Worm (Caenorhabditis elegans) whole organism, L2 larva: Measurements from ENCODE around the gene C47E12.10.

Source experiments
- C34F6.9 ChIP-seq: fragments of 150-350 bp; optimal IDR thresholded peaks from 2 replicates; lab custom pipeline; 2014; ENCODE audit warnings: missing biosample characterization, missing genetic modification characterization
- F13H6.1 ChIP-seq: sonication (generic microtip); optimal IDR thresholded peaks from 2 replicates; lab custom pipeline; 2016; ENCODE audit warnings: missing genetic modification characterization, missing compliant biosample characterization
- Y55F3AM.14 ChIP-seq: fragments of 200-800 bp; sonication (Bioruptor generic); optimal IDR thresholded peaks from 2 replicates; lab custom pipeline; 2018; ENCODE audit warnings: mild to moderate bottlenecking, missing genetic modification characterization, missing compliant biosample characterization
- alr-1 ChIP-seq: fragments of 150-350 bp; optimal IDR thresholded peaks from 2 replicates; lab custom pipeline; 2014; ENCODE audit warnings: missing biosample characterization, missing genetic modification characterization
- ama-1 ChIP-seq: fragments of 150-350 bp; optimal IDR thresholded peaks from 2 replicates; lab custom pipeline; 2018; ENCODE audit warnings: inconsistent platforms
- blmp-1 ChIP-seq: sonication (generic microtip); optimal IDR thresholded peaks from 2 replicates; lab custom pipeline; 2017; ENCODE audit warnings: missing genetic modification characterization, mild to moderate bottlenecking, missing compliant biosample characterization, antibody characterized with exemption, moderate library complexity; ENCODE audit not compliant: insufficient read depth
- crh-2 ChIP-seq: sonication (generic microtip); optimal IDR thresholded peaks from 2 replicates; lab custom pipeline; 2017; ENCODE audit warnings: missing biosample characterization, missing genetic modification characterization
- dmd-4 ChIP-seq: sonication (generic microtip); optimal IDR thresholded peaks from 2 replicates; lab custom pipeline; 2017; ENCODE audit warnings: missing biosample characterization, missing genetic modification characterization
- egl-27 ChIP-seq: sonication (generic microtip); optimal IDR thresholded peaks from 3 replicates; lab custom pipeline; 2017; ENCODE audit warnings: missing biosample characterization, missing genetic modification reagents, missing genetic modification characterization
- elt-3 ChIP-seq: sonication (generic microtip); optimal IDR thresholded peaks from 2 replicates; lab custom pipeline; 2017; ENCODE audit warnings: missing biosample characterization, missing genetic modification characterization
- fos-1 ChIP-seq: fragments of 150-350 bp; optimal IDR thresholded peaks from 2 replicates; lab custom pipeline; 2014; ENCODE audit warnings: missing biosample characterization, missing genetic modification characterization
- gmeb-1 ChIP-seq: fragments of 150-350 bp; optimal IDR thresholded peaks from 2 replicates; lab custom pipeline; 2014; ENCODE audit warnings: missing biosample characterization, missing genetic modification characterization
- lin-13 ChIP-seq: fragments of 150-350 bp; optimal IDR thresholded peaks from 2 replicates; lab custom pipeline; 2014; ENCODE audit warnings: missing biosample characterization, missing genetic modification reagents, missing genetic modification characterization
- lin-39 ChIP-seq: fragments of 150-350 bp; optimal IDR thresholded peaks from 2 replicates; lab custom pipeline; 2014; ENCODE audit warnings: missing biosample characterization, missing genetic modification reagents, missing genetic modification characterization
- lsy-2 ChIP-seq, 2 experiments: fragments of 150-350 bp in 1 of 2; sonication (generic microtip) in 1 of 2; optimal IDR thresholded peaks; 2 replicates each; lab custom pipeline; 2014 to 2017; ENCODE audit warnings: missing biosample characterization in 2 of 2, missing genetic modification characterization in 2 of 2
- mab-5 ChIP-seq: fragments of 150-350 bp; optimal IDR thresholded peaks from 2 replicates; lab custom pipeline; 2014; ENCODE audit warnings: missing biosample characterization, missing genetic modification characterization
- mbf-1 ChIP-seq: sonication (generic microtip); optimal IDR thresholded peaks from 2 replicates; lab custom pipeline; 2017; ENCODE audit warnings: missing biosample characterization, missing genetic modification characterization
- nhr-11 ChIP-seq: fragments of 150-350 bp; optimal IDR thresholded peaks from 2 replicates; lab custom pipeline; 2014; ENCODE audit warnings: missing biosample characterization, missing genetic modification characterization
- nhr-12 ChIP-seq: fragments of 150-350 bp; optimal IDR thresholded peaks from 2 replicates; lab custom pipeline; 2014; ENCODE audit warnings: missing biosample characterization, missing genetic modification characterization
- nhr-129 ChIP-seq: fragments of 150-350 bp; optimal IDR thresholded peaks from 2 replicates; lab custom pipeline; 2014; ENCODE audit warnings: missing biosample characterization, missing genetic modification characterization
- nhr-21 ChIP-seq: fragments of 150-350 bp; optimal IDR thresholded peaks from 2 replicates; lab custom pipeline; 2014; ENCODE audit warnings: missing biosample characterization, missing genetic modification characterization
- nhr-23 ChIP-seq: fragments of 150-350 bp; optimal IDR thresholded peaks from 2 replicates; lab custom pipeline; 2014; ENCODE audit warnings: missing biosample characterization, missing genetic modification reagents, missing genetic modification characterization
- nhr-25 ChIP-seq: fragments of 150-350 bp; sonication (generic microtip); optimal IDR thresholded peaks from 3 replicates; lab custom pipeline; 2014; ENCODE audit warnings: missing biosample characterization, missing genetic modification characterization
- nhr-6 ChIP-seq: fragments of 150-350 bp; optimal IDR thresholded peaks from 2 replicates; lab custom pipeline; 2014; ENCODE audit warnings: missing biosample characterization, missing genetic modification characterization
- nhr-77 ChIP-seq: fragments of 150-350 bp; optimal IDR thresholded peaks from 2 replicates; lab custom pipeline; 2014; ENCODE audit warnings: missing biosample characterization, missing genetic modification characterization
- peb-1 ChIP-seq: fragments of 150-350 bp; optimal IDR thresholded peaks from 2 replicates; lab custom pipeline; 2014; ENCODE audit warnings: missing biosample characterization, missing genetic modification characterization
- skn-1 ChIP-seq: sonication (generic microtip); optimal IDR thresholded peaks from 2 replicates; lab custom pipeline; 2017; ENCODE audit warnings: missing biosample characterization, missing genetic modification characterization
- sma-3 ChIP-seq: sonication (generic microtip); optimal IDR thresholded peaks from 2 replicates; lab custom pipeline; 2016; ENCODE audit warnings: missing genetic modification reagents, missing genetic modification characterization, missing compliant biosample characterization
- snpc-4 ChIP-seq: fragments of 150-350 bp; optimal IDR thresholded peaks from 2 replicates; lab custom pipeline; 2014; ENCODE audit warnings: missing biosample characterization, missing genetic modification characterization
- unc-39 ChIP-seq: fragments of 150-350 bp; optimal IDR thresholded peaks from 2 replicates; lab custom pipeline; 2014; ENCODE audit warnings: missing biosample characterization, missing genetic modification characterization
- unc-55 ChIP-seq: fragments of 150-350 bp; sonication (generic microtip); optimal IDR thresholded peaks from 3 replicates; lab custom pipeline; 2014; ENCODE audit warnings: missing biosample characterization, missing genetic modification reagents, missing genetic modification characterization
- unc-62 ChIP-seq: fragments of 150-350 bp; optimal IDR thresholded peaks from 2 replicates; lab custom pipeline; 2014; ENCODE audit warnings: missing biosample characterization, missing genetic modification reagents, missing genetic modification characterization
- zag-1 ChIP-seq: fragments of 150-350 bp; optimal IDR thresholded peaks from 2 replicates; lab custom pipeline; 2014; ENCODE audit warnings: missing biosample characterization, missing genetic modification characterization
- ztf-11 ChIP-seq: sonication (generic microtip); optimal IDR thresholded peaks from 2 replicates; lab custom pipeline; 2017; ENCODE audit warnings: missing biosample characterization, missing genetic modification characterization

Gene C47E12.10

ce11 chrIV:9982895-9983294 is 10.3 kb downstream of the C47E12.10 start, which contains the start of gene mam-2:
mam-2 (plus strand) TSS chrIV:9983195.
- TF ChIP-seq sma-3 (no peak), mab-5 (tag; lab: Kevin White, UChicago) (no peak), egl-27 (no peak), nhr-11 (no peak), alr-1 (tag; lab: Kevin White, UChicago) (no peak), lsy-2 (tag; optimal IDR thresholded peaks at IDR 0.05; lab: Kevin White, UChicago) (no peak), ztf-11 (no peak), skn-1 (tag; lab: Kevin White, UChicago) (no peak), elt-3 (tag; lab: Kevin White, UChicago) (no peak), Y55F3AM.14 (GFP tag; lab: Kevin White, UChicago) (no peak), snpc-4 (tag; lab: Kevin White, UChicago) (no peak), mbf-1 (no peak), blmp-1 (tag; lab: Kevin White, UChicago) (no peak), unc-55 (GFP tag; lab: Kevin White, UChicago) (no peak), nhr-23 (tag; lab: Kevin White, UChicago) (no peak), unc-62 (GFP tag; lab: Kevin White, UChicago) (no peak), ama-1 (no peak)
- TF ChIP-seq, all 48 proteins: peak for 0

ce11 chrIV:9989416-9989815 is 16.8 kb downstream of the C47E12.10 start:
- TF ChIP-seq skn-1 (tag; lab: Kevin White, UChicago) (no peak), crh-2 (tag; lab: Kevin White, UChicago) (peak; percentile 27), C34F6.9 (tag; lab: Kevin White, UChicago) (no peak), nhr-129 (tag; lab: Kevin White, UChicago) (no peak), nhr-12 (tag; lab: Kevin White, UChicago) (no peak)
- TF ChIP-seq, all 48 proteins: peak for 1

- TF ChIP-seq peb-1 (no peak), blmp-1 (tag; lab: Kevin White, UChicago) (no peak), unc-39 (no peak), lin-13 (GFP tag; lab: Kevin White, UChicago) (no peak), nhr-25 (no peak), nhr-6 (tag; lab: Kevin White, UChicago) (no peak), zag-1 (no peak), gmeb-1 (tag; lab: Kevin White, UChicago) (no peak), nhr-77 (tag; lab: Kevin White, UChicago) (no peak), mab-5 (tag; lab: Kevin White, UChicago) (no peak), elt-3 (tag; lab: Kevin White, UChicago) (no peak), crh-2 (tag; lab: Kevin White, UChicago) (peak; percentile 20), mbf-1 (no peak), Y55F3AM.14 (GFP tag; lab: Kevin White, UChicago) (no peak), skn-1 (tag; lab: Kevin White, UChicago) (peak; percentile 70)
Measured at ce11 chrIV:9993403-9994132, 21.0 kb downstream of the C47E12.10 start.

- TF ChIP-seq ztf-11 (no peak), fos-1 (tag; lab: Kevin White, UChicago) (no peak), Y55F3AM.14 (GFP tag; lab: Kevin White, UChicago) (peak; percentile 60), mab-5 (tag; lab: Kevin White, UChicago) (peak; percentile 12), lsy-2 (tag; optimal IDR thresholded peaks at IDR 0.05; lab: Kevin White, UChicago) (peak in 1 of 2 experiments; percentile 50), dmd-4 (tag; lab: Kevin White, UChicago) (no peak), gmeb-1 (tag; lab: Kevin White, UChicago) (peak; percentile 5), unc-55 (GFP tag; lab: Kevin White, UChicago) (peak; percentile 55), sma-3 (peak; percentile 41), C34F6.9 (tag; lab: Kevin White, UChicago) (peak; percentile 55), F13H6.1 (tag; lab: Kevin White, UChicago) (peak; percentile 13), ama-1 (peak; percentile 55), nhr-25 (peak; percentile 67), crh-2 (tag; lab: Kevin White, UChicago) (peak; percentile 86), lin-39 (tag; lab: Kevin White, UChicago) (no peak), peb-1 (no peak), nhr-21 (peak; percentile 28)
- TF ChIP-seq, all 48 proteins: peak for 12
Measured at ce11 chrIV:9994895-9995394, 22.3 kb downstream of the C47E12.10 start, which contains the start of gene uba-1. uba-1 (minus strand) TSS chrIV:9994945.
